Worm (Caenorhabditis elegans): Measurements from ENCODE around the gene pfk-1.2.

DNA sequence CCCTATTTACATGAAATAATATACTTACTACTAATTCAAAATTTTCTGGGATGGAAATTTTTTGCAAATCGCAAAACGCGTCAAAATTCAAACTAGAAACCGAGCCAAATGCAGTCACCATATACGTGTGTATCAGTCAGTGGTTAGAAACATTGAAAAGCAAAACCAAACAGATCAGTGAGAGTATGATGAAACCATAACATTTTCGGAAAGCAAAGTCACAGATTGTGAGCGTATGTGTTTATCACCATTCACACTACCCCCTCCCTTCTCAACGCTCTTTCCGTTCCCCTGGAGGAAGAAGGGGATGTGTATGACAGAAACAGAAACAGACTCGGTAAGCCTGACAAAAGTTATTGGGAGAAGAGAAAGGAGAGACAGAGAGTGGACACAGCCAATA is 40.1 kb downstream of the pfk-1.2 start:
- TF ChIP-seq ceh-91 (GFP tag; IDR thresholded peaks at IDR 0.05): no peak
- no peak for TF ChIP-seq lin-54 (GFP tag; optimal IDR thresholded peaks at IDR 0.05)
